Worm (Caenorhabditis elegans) whole organism, early embryonic: ENCODE data around the gene nep-21.

Experiments used
- B0310.2 ChIP-seq: sonication (generic microtip); optimal IDR thresholded peaks from 2 replicates; lab custom pipeline; 2016; ENCODE audit warnings: mild to moderate bottlenecking, missing genetic modification characterization, missing compliant biosample characterization
- F13C5.2 ChIP-seq: sonication (generic microtip); optimal IDR thresholded peaks from 2 replicates; lab custom pipeline; 2017; ENCODE audit warnings: mild to moderate bottlenecking, missing genetic modification characterization, inconsistent platforms, missing compliant biosample characterization
- aly-1 ChIP-seq: sonication (generic microtip); optimal IDR thresholded peaks from 2 replicates; lab custom pipeline; 2016; ENCODE audit warnings: missing genetic modification characterization, missing compliant biosample characterization
- ama-1 ChIP-seq: fragments of 150-350 bp; optimal IDR thresholded peaks from 2 replicates; lab custom pipeline; 2014
- ceh-13 ChIP-seq: fragments of 200-800 bp; sonication (Bioruptor generic); optimal IDR thresholded peaks from 2 replicates; lab custom pipeline; 2018; ENCODE audit warnings: mild to moderate bottlenecking, missing genetic modification characterization, missing compliant biosample characterization
- ceh-36 ChIP-seq: sonication (generic microtip); optimal IDR thresholded peaks from 2 replicates; lab custom pipeline; 2016; ENCODE audit warnings: missing genetic modification characterization, inconsistent platforms, missing compliant biosample characterization
- ets-7 ChIP-seq: sonication (generic microtip); optimal IDR thresholded peaks from 2 replicates; lab custom pipeline; 2016; ENCODE audit warnings: missing genotype, missing genetic modification characterization, missing compliant biosample characterization
- flt-1 ChIP-seq: fragments of 200-800 bp; sonication (Bioruptor generic); IDR thresholded peaks from 2 replicates; pipeline ENCODE4 v1.3.6; 2022; ENCODE audit warnings: missing genetic modification characterization, missing compliant biosample characterization
- hmbx-1 ChIP-seq: sonication (generic microtip); optimal IDR thresholded peaks from 2 replicates; lab custom pipeline; 2016; ENCODE audit warnings: mild to moderate bottlenecking, missing genetic modification characterization, missing compliant biosample characterization
- hmg-4 ChIP-seq: fragments of 200-800 bp; sonication (Bioruptor generic); optimal IDR thresholded peaks from 2 replicates; lab custom pipeline; 2018; ENCODE audit warnings: mild to moderate bottlenecking, missing genetic modification characterization, missing compliant biosample characterization
- hnd-1 ChIP-seq: sonication (generic microtip); optimal IDR thresholded peaks from 2 replicates; lab custom pipeline; 2016; ENCODE audit warnings: missing genetic modification characterization, missing compliant biosample characterization
- pes-1 ChIP-seq: fragments of 200-800 bp; sonication (Bioruptor generic); IDR thresholded peaks from 2 replicates; pipeline ENCODE4 v1.3.6; 2022; ENCODE audit warnings: missing genetic modification reagents, missing genetic modification characterization, missing compliant biosample characterization
- scrt-1 ChIP-seq: fragments of 200-800 bp; sonication (Bioruptor generic); IDR thresholded peaks from 2 replicates; pipeline ENCODE4 v1.3.6; 2022; ENCODE audit warnings: missing genetic modification characterization, missing compliant biosample characterization
- sea-1 ChIP-seq: fragments of 200-800 bp; sonication (Bioruptor generic); conservative IDR thresholded peaks from 2 replicates; pipeline ENCODE4 v1.3.6; 2022; ENCODE audit warnings: missing genetic modification characterization, missing compliant biosample characterization
- tbx-11 ChIP-seq: fragments of 200-800 bp; sonication (Bioruptor generic); IDR thresholded peaks from 2 replicates; pipeline ENCODE4 v1.3.6; 2022; ENCODE audit warnings: missing genetic modification characterization, missing compliant biosample characterization
- tbx-37 ChIP-seq: fragments of 200-800 bp; sonication (Bioruptor generic); conservative IDR thresholded peaks from 2 replicates; pipeline ENCODE4 v1.3.6; 2022; ENCODE audit warnings: missing genetic modification reagents, missing genetic modification characterization, missing compliant biosample characterization
- tra-4 ChIP-seq: sonication (generic microtip); optimal IDR thresholded peaks from 2 replicates; lab custom pipeline; 2017; ENCODE audit warnings: missing genetic modification characterization, missing compliant biosample characterization

nep-21 gene

DNA sequence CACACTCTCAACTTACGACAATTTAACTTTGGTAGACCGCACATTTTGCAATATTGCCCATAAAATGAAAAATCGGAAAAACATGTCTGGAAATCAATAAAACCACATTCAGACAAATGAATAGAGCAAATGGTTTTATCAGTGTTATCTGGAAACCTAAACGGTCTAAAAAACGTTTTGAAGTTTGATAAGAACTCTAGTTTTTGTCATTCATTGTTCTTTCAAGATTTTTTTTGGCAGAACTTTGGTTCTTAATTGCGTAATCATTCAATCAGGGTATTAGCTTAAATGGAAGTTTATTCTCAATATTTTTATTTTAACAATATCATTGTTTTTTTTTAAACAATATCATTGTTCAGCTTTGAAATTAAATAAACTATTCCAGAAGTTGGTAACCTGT lies 51.1 kb downstream of the nep-21 start, which contains the start of gene cest-2.2:
Gene cest-2.2, minus strand, starts transcription at position 140 of the 400 bp plus-strand sequence.
- TF ChIP-seq hnd-1 (no peak), sea-1 (no peak)

DNA sequence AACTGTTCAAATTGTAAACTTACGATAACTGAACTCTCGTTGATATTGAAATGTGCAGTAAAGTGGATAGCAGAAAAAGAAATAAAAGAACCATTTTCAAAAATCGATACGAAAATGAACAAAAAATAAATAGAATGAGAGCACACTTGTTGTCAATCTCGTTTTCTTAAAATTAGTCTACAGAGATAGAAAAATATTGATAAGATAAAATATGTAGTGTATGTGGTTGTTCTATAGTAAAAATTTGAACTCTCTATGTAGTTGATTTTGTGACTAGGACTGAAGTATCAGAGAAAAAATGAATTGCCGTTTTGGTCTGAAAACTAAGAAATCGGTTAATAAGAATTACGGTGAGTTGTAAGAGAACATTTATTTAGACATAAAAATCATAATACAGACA lies 55.0 kb downstream of the nep-21 start, which contains the start of gene cest-2.1:
Gene cest-2.1, minus strand, starts transcription at position 198 of the 400 bp plus-strand sequence.
- TF ChIP-seq tbx-37 (GFP tag; lab: Robert Waterston, UW), result no peak
- TF ChIP-seq ets-7 (tag; lab: Kevin White, UChicago), result no peak
- no peak for TF ChIP-seq pes-1 (GFP tag; lab: Robert Waterston, UW)
- no peak for TF ChIP-seq ceh-13 (GFP tag; lab: Kevin White, UChicago)
- TF ChIP-seq ama-1 (lab: Kevin White, UChicago), result no peak

DNA sequence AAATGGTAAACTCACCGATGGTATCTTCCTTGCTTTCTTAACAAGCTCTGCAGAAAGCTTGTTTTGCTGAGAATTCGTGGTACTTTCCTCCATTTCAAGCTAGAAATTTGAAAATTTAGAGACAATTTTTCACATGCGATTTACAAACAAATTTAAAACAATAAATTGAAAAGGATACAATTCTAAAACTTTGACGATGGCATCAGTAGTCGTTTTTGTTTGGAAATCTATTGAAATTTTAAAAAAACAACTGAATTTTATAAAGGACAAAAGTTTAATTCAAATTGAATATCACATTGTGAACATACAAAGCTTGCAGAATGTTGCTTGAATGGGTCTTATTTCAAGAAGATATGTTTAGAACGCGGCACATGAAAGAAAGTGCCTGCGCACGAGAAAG lies 58.6 kb downstream of the nep-21 start, which contains the start of gene ocam-1:
Gene ocam-1, minus strand, starts transcription at position 101 of the 400 bp plus-strand sequence.
- TF ChIP-seq F13C5.2 (tag; lab: Kevin White, UChicago), result no peak
- no peak for TF ChIP-seq B0310.2 (tag; lab: Kevin White, UChicago)
- TF ChIP-seq ets-7 (tag; lab: Kevin White, UChicago), result no peak
- no peak for TF ChIP-seq aly-1 (tag; lab: Kevin White, UChicago)
- TF ChIP-seq ceh-36 (tag; lab: Kevin White, UChicago), result no peak
- TF ChIP-seq scrt-1 (GFP tag; lab: Robert Waterston, UW), result no peak

DNA sequence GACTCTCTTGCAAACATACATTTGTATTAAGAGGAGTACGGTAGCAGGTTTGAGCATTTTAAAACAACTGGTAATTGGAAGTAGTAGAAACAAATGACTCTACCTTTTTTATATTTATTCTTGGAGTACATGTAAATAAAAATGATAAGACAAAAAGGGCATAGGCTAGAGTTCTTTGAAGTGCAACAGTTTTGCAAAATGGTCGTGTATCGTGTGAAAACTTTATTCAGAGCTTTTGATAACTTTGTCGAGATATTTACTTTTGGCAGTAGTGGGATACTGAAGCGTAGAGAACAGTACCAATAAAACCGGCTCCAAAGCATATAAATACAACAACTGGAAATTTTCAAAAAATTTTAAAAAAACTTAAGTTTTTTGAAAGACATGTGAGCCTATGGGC lies 59.6 kb downstream of the nep-21 start, which contains the start of gene cest-1.1:
Gene cest-1.1, minus strand, starts transcription at position 101 of the 400 bp plus-strand sequence.
- TF ChIP-seq flt-1 (GFP tag; lab: Robert Waterston, UW) (no peak), B0310.2 (tag; lab: Kevin White, UChicago) (no peak), aly-1 (tag; lab: Kevin White, UChicago) (no peak), pes-1 (GFP tag; lab: Robert Waterston, UW) (no peak), tbx-37 (GFP tag; lab: Robert Waterston, UW) (no peak), hmg-4 (no peak), ceh-13 (GFP tag; lab: Kevin White, UChicago) (no peak), tbx-11 (no peak), ceh-36 (tag; lab: Kevin White, UChicago) (no peak), hnd-1 (no peak), scrt-1 (GFP tag; lab: Robert Waterston, UW) (no peak), hmbx-1 (no peak), sea-1 (no peak), ets-7 (tag; lab: Kevin White, UChicago) (no peak), F13C5.2 (tag; lab: Kevin White, UChicago) (no peak), ama-1 (lab: Kevin White, UChicago) (no peak), tra-4 (tag; lab: Kevin White, UChicago) (no peak)

DNA sequence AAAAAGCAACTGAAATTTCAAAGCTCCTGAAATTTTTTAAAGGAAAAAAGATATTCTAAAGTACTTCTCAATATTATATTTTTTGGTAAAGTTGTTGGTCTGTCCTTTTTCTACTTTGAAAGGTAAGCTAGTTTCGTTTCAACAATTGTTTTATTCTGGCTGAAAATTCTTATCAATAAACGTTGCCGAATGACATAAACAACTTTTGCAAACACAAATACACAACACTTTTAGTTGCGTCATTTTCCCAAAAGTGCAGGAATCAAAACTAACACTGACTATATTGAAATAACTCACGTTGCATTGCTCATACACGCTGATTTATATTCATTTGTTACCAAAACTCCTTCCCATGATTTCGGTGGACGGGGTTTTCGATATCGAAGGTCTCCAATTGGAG lies 60.5 kb downstream of the nep-21 start:
- TF ChIP-seq ama-1 (lab: Kevin White, UChicago) (no peak), tbx-11 (no peak), B0310.2 (tag; lab: Kevin White, UChicago) (no peak), scrt-1 (GFP tag; lab: Robert Waterston, UW) (no peak), pes-1 (GFP tag; lab: Robert Waterston, UW) (no peak), tbx-37 (GFP tag; lab: Robert Waterston, UW) (no peak), aly-1 (tag; lab: Kevin White, UChicago) (no peak), ceh-36 (tag; lab: Kevin White, UChicago) (no peak), tra-4 (tag; lab: Kevin White, UChicago) (no peak), hnd-1 (no peak), ets-7 (tag; lab: Kevin White, UChicago) (no peak), sea-1 (no peak), hmbx-1 (no peak), flt-1 (GFP tag; lab: Robert Waterston, UW) (no peak), ceh-13 (GFP tag; lab: Kevin White, UChicago) (no peak), F13C5.2 (tag; lab: Kevin White, UChicago) (no peak), hmg-4 (no peak)
